Worm (Caenorhabditis elegans) whole organism, late embryonic: ENCODE measurements around the gene R10D12.1.

ENCODE experiments used
- F13H6.1 ChIP-seq: sonication (generic microtip); optimal IDR thresholded peaks from 2 replicates; lab custom pipeline; 2016; ENCODE audit warnings: missing genetic modification characterization, missing compliant biosample characterization
- ama-1 ChIP-seq: fragments of 150-350 bp; optimal IDR thresholded peaks from 2 replicates; lab custom pipeline; 2014
- ceh-14 ChIP-seq: sonication (generic microtip); optimal IDR thresholded peaks from 2 replicates; lab custom pipeline; 2016; ENCODE audit warnings: missing genotype, missing genetic modification characterization, missing compliant biosample characterization
- ceh-22 ChIP-seq: sonication (generic microtip); optimal IDR thresholded peaks from 2 replicates; lab custom pipeline; 2017; ENCODE audit warnings: missing biosample characterization, missing genetic modification characterization
- ceh-34 ChIP-seq: sonication (generic microtip); optimal IDR thresholded peaks from 2 replicates; lab custom pipeline; 2016; ENCODE audit warnings: mild to moderate bottlenecking, missing genetic modification characterization, missing compliant biosample characterization
- ceh-9 ChIP-seq: sonication (generic microtip); optimal IDR thresholded peaks from 2 replicates; lab custom pipeline; 2016; ENCODE audit warnings: mild to moderate bottlenecking, missing genetic modification characterization, inconsistent platforms, missing compliant biosample characterization
- dve-1 ChIP-seq: sonication (generic microtip); optimal IDR thresholded peaks from 2 replicates; lab custom pipeline; 2017; ENCODE audit warnings: antibody characterized with exemption, mild to moderate bottlenecking, missing genetic modification characterization, missing compliant biosample characterization
- fax-1 ChIP-seq: sonication (generic microtip); optimal IDR thresholded peaks from 2 replicates; lab custom pipeline; 2016; ENCODE audit warnings: missing genotype, missing genetic modification characterization, missing compliant biosample characterization
- fkh-10 ChIP-seq: fragments of 150-350 bp; optimal IDR thresholded peaks from 2 replicates; lab custom pipeline; 2014; ENCODE audit warnings: missing biosample characterization, missing genetic modification reagents, missing genetic modification characterization
- gmeb-2 ChIP-seq: sonication (generic microtip); optimal IDR thresholded peaks from 2 replicates; lab custom pipeline; 2016; ENCODE audit warnings: missing genetic modification characterization, inconsistent platforms, missing compliant biosample characterization
- pat-9 ChIP-seq: fragments of 200-800 bp; sonication (Bioruptor generic); optimal IDR thresholded peaks from 2 replicates; lab custom pipeline; 2018; ENCODE audit warnings: mild to moderate bottlenecking, missing genetic modification characterization, moderate library complexity, missing compliant biosample characterization
- pha-4 ChIP-seq: fragments of 150-350 bp; optimal IDR thresholded peaks from 2 replicates; lab custom pipeline; 2018; ENCODE audit warnings: missing biosample characterization, missing genetic modification reagents, missing genetic modification characterization
- tbx-2 ChIP-seq: sonication (generic microtip); optimal IDR thresholded peaks from 2 replicates; lab custom pipeline; 2016; ENCODE audit warnings: missing genetic modification characterization, missing compliant biosample characterization
- unc-86 ChIP-seq: sonication (generic microtip); optimal IDR thresholded peaks from 2 replicates; lab custom pipeline; 2016; ENCODE audit warnings: missing genetic modification characterization, missing compliant biosample characterization

DNA sequence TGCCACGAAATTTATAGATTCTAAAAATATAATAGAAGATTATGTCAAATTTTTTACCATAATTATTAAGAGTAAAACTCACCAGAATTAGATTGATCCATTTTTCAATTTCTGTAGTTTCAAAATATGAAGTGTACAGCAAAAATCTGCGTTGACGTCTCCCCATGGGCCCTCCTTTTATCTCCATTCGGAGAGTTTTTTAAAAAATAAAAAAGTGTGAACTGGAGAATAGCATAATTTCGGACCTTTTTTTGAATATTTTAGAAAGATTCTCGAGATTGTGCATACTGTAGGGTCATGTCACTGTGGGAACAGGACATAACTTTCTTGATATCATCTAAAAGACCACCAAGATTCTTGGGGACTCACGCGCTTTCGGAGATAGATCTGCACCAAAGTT lies 7.6 kb upstream of the R10D12.1 start, which contains the start of gene dpr-1:
- TF ChIP-seq pat-9 (tag; lab: Kevin White, UChicago) (no peak), ama-1 (lab: Kevin White, UChicago) (no peak), ceh-22 (tag; lab: Kevin White, UChicago) (no peak), ceh-14 (tag; lab: Kevin White, UChicago) (no peak), fax-1 (tag; lab: Kevin White, UChicago) (no peak), ceh-34 (tag; lab: Kevin White, UChicago) (no peak), unc-86 (tag; lab: Kevin White, UChicago) (no peak), ceh-9 (tag; lab: Kevin White, UChicago) (no peak), tbx-2 (no peak), fkh-10 (GFP tag; lab: Kevin White, UChicago) (no peak), dve-1 (tag; lab: Kevin White, UChicago) (no peak), pha-4 (tag; lab: Kevin White, UChicago) (no peak), F13H6.1 (tag; lab: Kevin White, UChicago) (no peak), gmeb-2 (no peak)
